Worm (Caenorhabditis elegans) whole organism, late embryonic: ENCODE results near the gene cyp-14A5.

Experiments
- F13H6.1 ChIP-seq: sonication (generic microtip); optimal IDR thresholded peaks from 2 replicates; lab custom pipeline; 2016; ENCODE audit warnings: missing genetic modification characterization, missing compliant biosample characterization
- Y22D7AL.16 ChIP-seq: sonication (generic microtip); optimal IDR thresholded peaks from 2 replicates; lab custom pipeline; 2016; ENCODE audit warnings: missing genetic modification characterization, missing compliant biosample characterization
- dmd-4 ChIP-seq: sonication (generic microtip); optimal IDR thresholded peaks from 2 replicates; lab custom pipeline; 2016; ENCODE audit warnings: borderline replicate concordance, missing genetic modification characterization, missing compliant biosample characterization
- dve-1 ChIP-seq: sonication (generic microtip); optimal IDR thresholded peaks from 2 replicates; lab custom pipeline; 2017; ENCODE audit warnings: antibody characterized with exemption, mild to moderate bottlenecking, missing genetic modification characterization, missing compliant biosample characterization
- hlh-30 ChIP-seq: sonication (generic microtip); optimal IDR thresholded peaks from 2 replicates; lab custom pipeline; 2017; ENCODE audit warnings: antibody characterized with exemption, missing genetic modification characterization, missing compliant biosample characterization; ENCODE audit not compliant: insufficient read depth
- nhr-11 ChIP-seq: fragments of 150-350 bp; optimal IDR thresholded peaks from 2 replicates; lab custom pipeline; 2014; ENCODE audit warnings: missing biosample characterization, missing genetic modification characterization
- pha-4 ChIP-seq: fragments of 150-350 bp; optimal IDR thresholded peaks from 2 replicates; lab custom pipeline; 2018; ENCODE audit warnings: missing biosample characterization, missing genetic modification reagents, missing genetic modification characterization
- pqm-1 ChIP-seq: sonication (generic microtip); optimal IDR thresholded peaks from 2 replicates; lab custom pipeline; 2016; ENCODE audit warnings: missing genetic modification characterization, missing compliant biosample characterization
- pros-1 ChIP-seq: fragments of 150-350 bp; optimal IDR thresholded peaks from 2 replicates; lab custom pipeline; 2014; ENCODE audit warnings: missing biosample characterization, missing genetic modification reagents, missing genetic modification characterization
- zip-5 ChIP-seq: sonication (generic microtip); optimal IDR thresholded peaks from 2 replicates; lab custom pipeline; 2016; ENCODE audit warnings: missing genetic modification characterization, missing compliant biosample characterization

DNA sequence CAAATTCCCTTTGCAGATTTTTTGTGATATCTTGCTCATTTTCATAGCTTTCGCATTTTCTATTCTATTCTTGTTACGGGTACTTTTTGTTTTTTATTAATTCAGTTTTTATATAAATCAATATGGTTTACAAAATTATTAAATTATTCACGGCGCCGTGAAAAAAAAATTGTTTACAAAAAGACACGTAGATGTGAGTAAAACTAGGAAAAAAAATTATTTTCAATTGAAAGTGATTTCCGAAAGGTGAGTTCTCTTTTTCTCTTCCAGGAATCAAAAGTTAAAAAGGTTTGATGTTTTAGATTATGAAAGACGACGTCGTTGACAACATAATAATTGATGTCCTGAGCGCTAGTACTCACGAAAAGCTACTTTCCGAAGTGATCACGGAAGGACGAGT lies 14.9 kb downstream of the cyp-14A5 start, which contains the start of gene C25A6.1:
- TF ChIP-seq pqm-1 (tag; lab: Kevin White, UChicago) (no peak), F13H6.1 (tag; lab: Kevin White, UChicago) (no peak), dve-1 (tag; lab: Kevin White, UChicago) (no peak), nhr-11 (tag; lab: Kevin White, UChicago) (no peak), pros-1 (tag; lab: Kevin White, UChicago) (no peak), hlh-30 (tag; lab: Kevin White, UChicago) (no peak), dmd-4 (tag; lab: Kevin White, UChicago) (no peak), pha-4 (no peak), zip-5 (no peak), Y22D7AL.16 (tag; lab: Kevin White, UChicago) (no peak)
